Worm (Caenorhabditis elegans) whole organism, young adult: ENCODE measurements around the gene Y43F8B.28.

Source experiments
- F57C9.4 ChIP-seq: sonication (generic microtip); optimal IDR thresholded peaks from 2 replicates; lab custom pipeline; 2017; ENCODE audit warnings: mild to moderate bottlenecking, missing genetic modification characterization, missing compliant biosample characterization
- Y53G8AR.9 ChIP-seq: fragments of 200-800 bp; sonication (Bioruptor generic); conservative IDR thresholded peaks from 2 replicates; pipeline ENCODE4 v1.3.6; 2022; ENCODE audit warnings: missing genetic modification reagents, missing genetic modification characterization, missing compliant biosample characterization
- aptf-3 ChIP-seq: fragments of 200-800 bp; sonication (Bioruptor generic); IDR thresholded peaks from 2 replicates; pipeline ENCODE4 v1.3.6; 2022; ENCODE audit warnings: missing genetic modification characterization, missing compliant biosample characterization
- atf-7 ChIP-seq: sonication (generic microtip); optimal IDR thresholded peaks from 2 replicates; lab custom pipeline; 2017; ENCODE audit warnings: mild to moderate bottlenecking, missing genetic modification characterization, missing compliant biosample characterization
- cebp-2 ChIP-seq: fragments of 200-800 bp; sonication (Bioruptor generic); IDR thresholded peaks from 2 replicates; pipeline ENCODE4 v1.3.6; 2022; ENCODE audit warnings: missing genetic modification characterization, missing compliant biosample characterization
- ceh-58 ChIP-seq: fragments of 200-800 bp; sonication (Bioruptor generic); IDR thresholded peaks from 2 replicates; pipeline ENCODE4 v1.3.6; 2022; ENCODE audit warnings: missing genetic modification characterization, missing compliant biosample characterization
- ceh-91 ChIP-seq: fragments of 200-800 bp; sonication (Bioruptor generic); IDR thresholded peaks from 2 replicates; pipeline ENCODE4 v1.3.6; 2022; ENCODE audit warnings: missing genetic modification reagents, missing genetic modification characterization, missing compliant biosample characterization
- hsf-1 ChIP-seq: fragments of 200-800 bp; sonication (Bioruptor generic); IDR thresholded peaks from 2 replicates; pipeline ENCODE4 v1.3.6; 2022; ENCODE audit warnings: missing genetic modification reagents, missing genetic modification characterization, missing compliant biosample characterization
- pha-4 ChIP-seq: fragments of 150-350 bp; sonication (generic microtip); optimal IDR thresholded peaks from 2 replicates; lab custom pipeline; 2014; ENCODE audit warnings: missing biosample characterization, missing genetic modification reagents, missing genetic modification characterization
- sea-2 ChIP-seq: fragments of 200-800 bp; sonication (Bioruptor generic); IDR thresholded peaks from 2 replicates; pipeline ENCODE4 v1.3.6; 2022; ENCODE audit warnings: missing genetic modification characterization, missing compliant biosample characterization
- snpc-4 ChIP-seq, 5 experiments: fragments of 150-350 bp in 1 of 5; sonication (generic microtip) in 4 of 5; optimal IDR thresholded peaks; 2 replicates each; lab custom pipeline; 2014 to 2018; ENCODE audit warnings: missing genetic modification characterization in 5 of 5, missing biosample characterization in 3 of 5, antibody characterized with exemption in 2 of 5, mild to moderate bottlenecking in 2 of 5, missing compliant biosample characterization in 2 of 5, missing genotype in 2 of 5, moderate library complexity in 2 of 5, missing genetic modification reagents in 1 of 5
- zfh-2 ChIP-seq: fragments of 200-800 bp; sonication (Bioruptor generic); conservative IDR thresholded peaks from 2 replicates; pipeline ENCODE4 v1.3.6; 2022; ENCODE audit warnings: missing genetic modification reagents, missing genetic modification characterization, missing compliant biosample characterization
- ztf-3 ChIP-seq: fragments of 200-800 bp; sonication (Bioruptor generic); optimal IDR thresholded peaks from 2 replicates; lab custom pipeline; 2018; ENCODE audit warnings: mild to moderate bottlenecking, missing genetic modification characterization, missing compliant biosample characterization

DNA sequence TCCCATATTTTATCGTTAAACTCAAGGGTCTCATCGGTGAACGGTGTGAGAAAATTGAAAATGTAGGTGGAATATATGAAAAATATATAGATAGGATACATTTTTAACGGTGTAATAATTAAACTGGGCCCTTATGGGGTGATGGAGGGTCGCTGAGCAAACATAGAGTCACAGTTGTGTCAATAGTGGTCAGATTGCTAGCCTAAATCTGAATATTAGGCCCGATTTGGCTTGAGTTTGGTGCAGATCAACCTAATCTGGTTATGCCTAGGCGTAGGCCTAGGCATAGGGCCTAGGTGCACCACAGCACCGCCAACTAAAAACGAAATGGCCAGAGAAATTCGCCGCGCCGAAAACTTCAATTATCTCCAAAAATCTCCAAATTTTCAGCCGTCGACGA lies 28.4 kb downstream of the Y43F8B.28 start, which contains the start of gene phy-4:
- TF ChIP-seq sea-2 (no peak), hsf-1 (GFP tag; lab: Robert Waterston, UW) (no peak), snpc-4 (GFP tag; optimal IDR thresholded peaks at IDR 0.05; lab: Kevin White, UChicago) (no peak), snpc-4 (tag; optimal IDR thresholded peaks at IDR 0.05; lab: Kevin White, UChicago) (no peak), Y53G8AR.9 (GFP tag; lab: Robert Waterston, UW) (no peak), ceh-58 (GFP tag; lab: Robert Waterston, UW) (no peak), cebp-2 (GFP tag; lab: Robert Waterston, UW) (no peak), ceh-91 (GFP tag; lab: Robert Waterston, UW) (no peak), pha-4 (no peak), aptf-3 (no peak), atf-7 (tag; lab: Kevin White, UChicago) (no peak), F57C9.4 (tag; lab: Kevin White, UChicago) (no peak), ztf-3 (GFP tag; lab: Kevin White, UChicago) (no peak), zfh-2 (GFP tag; lab: Robert Waterston, UW) (no peak)
